Worm (Caenorhabditis elegans) whole organism, late embryonic: ENCODE results near the gene F48E8.4.

Source experiments
- C08G9.2 ChIP-seq: sonication (generic microtip); optimal IDR thresholded peaks from 2 replicates; lab custom pipeline; 2016; ENCODE audit warnings: mild to moderate bottlenecking, missing genetic modification characterization, moderate library complexity, missing compliant biosample characterization
- K02D7.2 ChIP-seq: sonication (generic microtip); optimal IDR thresholded peaks from 2 replicates; lab custom pipeline; 2017; ENCODE audit warnings: mild to moderate bottlenecking, missing genetic modification characterization, missing compliant biosample characterization
- Y22D7AL.16 ChIP-seq: sonication (generic microtip); optimal IDR thresholded peaks from 2 replicates; lab custom pipeline; 2016; ENCODE audit warnings: missing genetic modification characterization, missing compliant biosample characterization
- ceh-14 ChIP-seq: sonication (generic microtip); optimal IDR thresholded peaks from 2 replicates; lab custom pipeline; 2016; ENCODE audit warnings: missing genotype, missing genetic modification characterization, missing compliant biosample characterization
- ceh-24 ChIP-seq: sonication (generic microtip); optimal IDR thresholded peaks from 2 replicates; lab custom pipeline; 2016; ENCODE audit warnings: mild to moderate bottlenecking, missing genetic modification characterization, missing compliant biosample characterization
- ceh-31 ChIP-seq: sonication (generic microtip); optimal IDR thresholded peaks from 2 replicates; lab custom pipeline; 2016; ENCODE audit warnings: missing genetic modification characterization, missing compliant biosample characterization
- ceh-34 ChIP-seq: sonication (generic microtip); optimal IDR thresholded peaks from 2 replicates; lab custom pipeline; 2016; ENCODE audit warnings: mild to moderate bottlenecking, missing genetic modification characterization, missing compliant biosample characterization
- ceh-45 ChIP-seq: fragments of 200-800 bp; sonication (Bioruptor generic); IDR thresholded peaks from 2 replicates; pipeline ENCODE4 v1.3.6; 2022; ENCODE audit warnings: missing genetic modification reagents, missing genetic modification characterization, missing compliant biosample characterization
- dve-1 ChIP-seq: sonication (generic microtip); optimal IDR thresholded peaks from 2 replicates; lab custom pipeline; 2017; ENCODE audit warnings: antibody characterized with exemption, mild to moderate bottlenecking, missing genetic modification characterization, missing compliant biosample characterization
- elt-2 ChIP-seq: sonication (generic microtip); optimal IDR thresholded peaks from 2 replicates; lab custom pipeline; 2016; ENCODE audit warnings: missing genetic modification reagents, missing genetic modification characterization, missing compliant biosample characterization
- elt-4 ChIP-seq: sonication (generic microtip); optimal IDR thresholded peaks from 2 replicates; lab custom pipeline; 2016; ENCODE audit warnings: missing genetic modification characterization, missing compliant biosample characterization
- ets-4 ChIP-seq: sonication (generic microtip); optimal IDR thresholded peaks from 2 replicates; lab custom pipeline; 2016; ENCODE audit warnings: missing genetic modification characterization, missing compliant biosample characterization
- eyg-1 ChIP-seq: sonication (generic microtip); optimal IDR thresholded peaks from 2 replicates; lab custom pipeline; 2016; ENCODE audit warnings: missing genotype, missing genetic modification characterization, missing compliant biosample characterization
- fax-1 ChIP-seq: sonication (generic microtip); optimal IDR thresholded peaks from 2 replicates; lab custom pipeline; 2016; ENCODE audit warnings: missing genotype, missing genetic modification characterization, missing compliant biosample characterization
- fkh-6 ChIP-seq: sonication (generic microtip); optimal IDR thresholded peaks from 2 replicates; lab custom pipeline; 2016; ENCODE audit warnings: missing genetic modification characterization, missing compliant biosample characterization
- gmeb-2 ChIP-seq: sonication (generic microtip); optimal IDR thresholded peaks from 2 replicates; lab custom pipeline; 2016; ENCODE audit warnings: missing genetic modification characterization, inconsistent platforms, missing compliant biosample characterization
- hlh-15 ChIP-seq: sonication (generic microtip); optimal IDR thresholded peaks from 2 replicates; lab custom pipeline; 2016; ENCODE audit warnings: missing genetic modification characterization, missing compliant biosample characterization
- hlh-6 ChIP-seq: sonication (generic microtip); optimal IDR thresholded peaks from 2 replicates; lab custom pipeline; 2016; ENCODE audit warnings: missing genotype, missing genetic modification characterization, missing compliant biosample characterization
- lin-11 ChIP-seq: fragments of 200-800 bp; sonication (Bioruptor generic); optimal IDR thresholded peaks from 2 replicates; lab custom pipeline; 2018; ENCODE audit warnings: mild to moderate bottlenecking, missing genetic modification characterization, missing compliant biosample characterization
- nfya-1 ChIP-seq: sonication (generic microtip); optimal IDR thresholded peaks from 2 replicates; lab custom pipeline; 2017; ENCODE audit warnings: missing genetic modification characterization, mild to moderate bottlenecking, missing compliant biosample characterization, antibody characterized with exemption, moderate library complexity
- nhr-11 ChIP-seq: fragments of 150-350 bp; optimal IDR thresholded peaks from 2 replicates; lab custom pipeline; 2014; ENCODE audit warnings: missing biosample characterization, missing genetic modification characterization
- odd-2 ChIP-seq: sonication (generic microtip); optimal IDR thresholded peaks from 2 replicates; lab custom pipeline; 2017; ENCODE audit warnings: antibody characterized with exemption, mild to moderate bottlenecking, missing genetic modification characterization, missing compliant biosample characterization
- pag-3 ChIP-seq: sonication (generic microtip); optimal IDR thresholded peaks from 2 replicates; lab custom pipeline; 2016; ENCODE audit warnings: missing compliant biosample characterization, missing genetic modification characterization, borderline replicate concordance
- pax-1 ChIP-seq: fragments of 150-350 bp; optimal IDR thresholded peaks from 2 replicates; lab custom pipeline; 2014; ENCODE audit warnings: missing biosample characterization, missing genetic modification characterization
- pha-2 ChIP-seq: sonication (generic microtip); optimal IDR thresholded peaks from 2 replicates; lab custom pipeline; 2017; ENCODE audit warnings: mild to moderate bottlenecking, missing genetic modification characterization, missing compliant biosample characterization
- pha-4 ChIP-seq: fragments of 150-350 bp; optimal IDR thresholded peaks from 2 replicates; lab custom pipeline; 2018; ENCODE audit warnings: missing biosample characterization, missing genetic modification reagents, missing genetic modification characterization
- pros-1 ChIP-seq: fragments of 150-350 bp; optimal IDR thresholded peaks from 2 replicates; lab custom pipeline; 2014; ENCODE audit warnings: missing biosample characterization, missing genetic modification reagents, missing genetic modification characterization
- tbx-2 ChIP-seq: sonication (generic microtip); optimal IDR thresholded peaks from 2 replicates; lab custom pipeline; 2016; ENCODE audit warnings: missing genetic modification characterization, missing compliant biosample characterization
- ttx-3 ChIP-seq: sonication (generic microtip); optimal IDR thresholded peaks from 2 replicates; lab custom pipeline; 2016; ENCODE audit warnings: missing genetic modification reagents, missing genetic modification characterization, missing compliant biosample characterization
- unc-55 ChIP-seq: sonication (generic microtip); optimal IDR thresholded peaks from 2 replicates; lab custom pipeline; 2017; ENCODE audit warnings: missing biosample characterization, missing genetic modification reagents, missing genetic modification characterization

Gene F48E8.4

ce11 chrIII:5421406-5421805 lies 32.0 kb upstream of the F48E8.4 start:
- no peak for TF ChIP-seq pros-1 (tag; lab: Kevin White, UChicago)
- TF ChIP-seq hlh-6 (tag; lab: Kevin White, UChicago), result no peak
- peak; percentile 31 for TF ChIP-seq unc-55 (GFP tag; lab: Kevin White, UChicago)
- peak; percentile 18 for TF ChIP-seq elt-2 (tag; lab: Kevin White, UChicago)
- TF ChIP-seq nfya-1 (tag; lab: Kevin White, UChicago), result peak; percentile 9

- TF ChIP-seq eyg-1 (no peak), lin-11 (no peak), pha-4 (no peak), pag-3 (tag; lab: Kevin White, UChicago) (no peak), ceh-45 (GFP tag; lab: Robert Waterston, UW) (no peak), ceh-34 (tag; lab: Kevin White, UChicago) (no peak), C08G9.2 (no peak), fax-1 (tag; lab: Kevin White, UChicago) (no peak), dve-1 (tag; lab: Kevin White, UChicago) (no peak), tbx-2 (tag; lab: Kevin White, UChicago) (no peak), ceh-24 (tag; lab: Kevin White, UChicago) (no peak), odd-2 (tag; lab: Kevin White, UChicago) (no peak), ttx-3 (tag; lab: Kevin White, UChicago) (no peak), nfya-1 (tag; lab: Kevin White, UChicago) (no peak), hlh-15 (tag; lab: Kevin White, UChicago) (no peak), gmeb-2 (no peak), ceh-14 (tag; lab: Kevin White, UChicago) (no peak), elt-2 (tag; lab: Kevin White, UChicago) (no peak)
- TF ChIP-seq, all 69 proteins: peak for 0
Measured at ce11 chrIII:5422561-5423103, 30.8 kb upstream of the F48E8.4 start.

ce11 chrIII:5423665-5424133 lies 29.7 kb upstream of the F48E8.4 start, which contains the start of gene dnj-24:
TSS of gene dnj-24 (minus strand) at chrIII:5424083.
- TF ChIP-seq pax-1 (peak; percentile 6), K02D7.2 (tag; lab: Kevin White, UChicago) (no peak)
- TF ChIP-seq, all 69 proteins: peak for 1

- TF ChIP-seq ets-4 (tag; lab: Kevin White, UChicago), result no peak
- peak; percentile 80 for TF ChIP-seq pax-1
Measured at ce11 chrIII:5424363-5424762, 29.0 kb upstream of the F48E8.4 start.

ce11 chrIII:5427096-5427495 lies 26.3 kb upstream of the F48E8.4 start:
- no peak for TF ChIP-seq fkh-6 (tag; lab: Kevin White, UChicago)
- no peak for TF ChIP-seq ceh-14 (tag; lab: Kevin White, UChicago)
- TF ChIP-seq elt-4 (tag; lab: Kevin White, UChicago), result no peak
- no peak for TF ChIP-seq ceh-31 (tag; lab: Kevin White, UChicago)
- TF ChIP-seq nfya-1 (tag; lab: Kevin White, UChicago), result no peak
- no peak for TF ChIP-seq fax-1 (tag; lab: Kevin White, UChicago)
- TF ChIP-seq hlh-15 (tag; lab: Kevin White, UChicago), result no peak
- no peak for TF ChIP-seq pag-3 (tag; lab: Kevin White, UChicago)
- TF ChIP-seq tbx-2 (tag; lab: Kevin White, UChicago), result no peak
- TF ChIP-seq Y22D7AL.16 (tag; lab: Kevin White, UChicago), result no peak
- TF ChIP-seq pax-1, result no peak
- no peak for TF ChIP-seq nhr-11 (tag; lab: Kevin White, UChicago)
- TF ChIP-seq, all 69 proteins: peak for 0

- no peak for TF ChIP-seq pag-3 (tag; lab: Kevin White, UChicago)
- TF ChIP-seq pha-2 (tag; lab: Kevin White, UChicago), result no peak
- TF ChIP-seq tbx-2 (tag; lab: Kevin White, UChicago), result peak; percentile 11
- no peak for TF ChIP-seq gmeb-2
- TF ChIP-seq hlh-6 (tag; lab: Kevin White, UChicago), result no peak
Measured at ce11 chrIII:5436306-5436705, 17.1 kb upstream of the F48E8.4 start.
